Worm (Caenorhabditis elegans) whole organism, early embryonic: ENCODE measurements around the gene F26F4.12.

Experiments
- B0310.2 ChIP-seq: sonication (generic microtip); optimal IDR thresholded peaks from 2 replicates; lab custom pipeline; 2016; ENCODE audit warnings: mild to moderate bottlenecking, missing genetic modification characterization, missing compliant biosample characterization
- F13C5.2 ChIP-seq: sonication (generic microtip); optimal IDR thresholded peaks from 2 replicates; lab custom pipeline; 2017; ENCODE audit warnings: mild to moderate bottlenecking, missing genetic modification characterization, inconsistent platforms, missing compliant biosample characterization
- aly-1 ChIP-seq: sonication (generic microtip); optimal IDR thresholded peaks from 2 replicates; lab custom pipeline; 2016; ENCODE audit warnings: missing genetic modification characterization, missing compliant biosample characterization
- ama-1 ChIP-seq: fragments of 150-350 bp; optimal IDR thresholded peaks from 2 replicates; lab custom pipeline; 2014
- ceh-13 ChIP-seq: fragments of 200-800 bp; sonication (Bioruptor generic); optimal IDR thresholded peaks from 2 replicates; lab custom pipeline; 2018; ENCODE audit warnings: mild to moderate bottlenecking, missing genetic modification characterization, missing compliant biosample characterization
- ceh-36 ChIP-seq: sonication (generic microtip); optimal IDR thresholded peaks from 2 replicates; lab custom pipeline; 2016; ENCODE audit warnings: missing genetic modification characterization, inconsistent platforms, missing compliant biosample characterization
- ets-7 ChIP-seq: sonication (generic microtip); optimal IDR thresholded peaks from 2 replicates; lab custom pipeline; 2016; ENCODE audit warnings: missing genotype, missing genetic modification characterization, missing compliant biosample characterization
- flt-1 ChIP-seq: fragments of 200-800 bp; sonication (Bioruptor generic); IDR thresholded peaks from 2 replicates; pipeline ENCODE4 v1.3.6; 2022; ENCODE audit warnings: missing genetic modification characterization, missing compliant biosample characterization
- hmbx-1 ChIP-seq: sonication (generic microtip); optimal IDR thresholded peaks from 2 replicates; lab custom pipeline; 2016; ENCODE audit warnings: mild to moderate bottlenecking, missing genetic modification characterization, missing compliant biosample characterization
- hmg-4 ChIP-seq: fragments of 200-800 bp; sonication (Bioruptor generic); optimal IDR thresholded peaks from 2 replicates; lab custom pipeline; 2018; ENCODE audit warnings: mild to moderate bottlenecking, missing genetic modification characterization, missing compliant biosample characterization
- hnd-1 ChIP-seq: sonication (generic microtip); optimal IDR thresholded peaks from 2 replicates; lab custom pipeline; 2016; ENCODE audit warnings: missing genetic modification characterization, missing compliant biosample characterization
- pes-1 ChIP-seq: fragments of 200-800 bp; sonication (Bioruptor generic); IDR thresholded peaks from 2 replicates; pipeline ENCODE4 v1.3.6; 2022; ENCODE audit warnings: missing genetic modification reagents, missing genetic modification characterization, missing compliant biosample characterization
- scrt-1 ChIP-seq: fragments of 200-800 bp; sonication (Bioruptor generic); IDR thresholded peaks from 2 replicates; pipeline ENCODE4 v1.3.6; 2022; ENCODE audit warnings: missing genetic modification characterization, missing compliant biosample characterization
- sea-1 ChIP-seq: fragments of 200-800 bp; sonication (Bioruptor generic); conservative IDR thresholded peaks from 2 replicates; pipeline ENCODE4 v1.3.6; 2022; ENCODE audit warnings: missing genetic modification characterization, missing compliant biosample characterization
- tbx-11 ChIP-seq: fragments of 200-800 bp; sonication (Bioruptor generic); IDR thresholded peaks from 2 replicates; pipeline ENCODE4 v1.3.6; 2022; ENCODE audit warnings: missing genetic modification characterization, missing compliant biosample characterization
- tbx-37 ChIP-seq: fragments of 200-800 bp; sonication (Bioruptor generic); conservative IDR thresholded peaks from 2 replicates; pipeline ENCODE4 v1.3.6; 2022; ENCODE audit warnings: missing genetic modification reagents, missing genetic modification characterization, missing compliant biosample characterization
- tra-4 ChIP-seq: sonication (generic microtip); optimal IDR thresholded peaks from 2 replicates; lab custom pipeline; 2017; ENCODE audit warnings: missing genetic modification characterization, missing compliant biosample characterization

Gene F26F4.12

DNA sequence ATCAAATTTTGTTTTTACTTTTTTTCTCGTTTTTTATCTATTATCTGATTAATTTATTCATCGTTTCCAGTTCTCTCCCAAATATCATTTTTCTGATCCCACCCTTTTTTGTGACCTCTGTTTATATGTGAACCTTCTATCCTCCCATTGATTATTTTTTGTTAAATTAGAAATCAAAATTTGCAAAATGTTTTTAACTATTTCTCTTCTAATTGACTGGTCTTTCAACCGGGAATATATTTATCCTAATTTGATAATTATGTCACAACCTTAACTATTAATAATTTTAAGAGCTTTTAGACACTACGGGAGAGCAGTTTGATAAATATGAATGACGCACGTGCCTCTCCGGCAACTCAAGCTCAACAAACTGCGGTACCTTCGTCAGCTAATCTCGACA lies 34.4 kb upstream of the F26F4.12 start, which contains the start of gene ntl-9:
TSS of gene ntl-9 (plus strand) at position 301 of the 400 bp plus-strand sequence.
- TF ChIP-seq ama-1 (lab: Kevin White, UChicago) (no peak), ceh-13 (no peak), hmbx-1 (tag; lab: Kevin White, UChicago) (no peak), F13C5.2 (tag; lab: Kevin White, UChicago) (no peak), tbx-37 (no peak), hnd-1 (tag; lab: Kevin White, UChicago) (no peak), sea-1 (no peak), tbx-11 (GFP tag; lab: Robert Waterston, UW) (no peak), B0310.2 (tag; lab: Kevin White, UChicago) (no peak), ets-7 (tag; lab: Kevin White, UChicago) (no peak)

DNA sequence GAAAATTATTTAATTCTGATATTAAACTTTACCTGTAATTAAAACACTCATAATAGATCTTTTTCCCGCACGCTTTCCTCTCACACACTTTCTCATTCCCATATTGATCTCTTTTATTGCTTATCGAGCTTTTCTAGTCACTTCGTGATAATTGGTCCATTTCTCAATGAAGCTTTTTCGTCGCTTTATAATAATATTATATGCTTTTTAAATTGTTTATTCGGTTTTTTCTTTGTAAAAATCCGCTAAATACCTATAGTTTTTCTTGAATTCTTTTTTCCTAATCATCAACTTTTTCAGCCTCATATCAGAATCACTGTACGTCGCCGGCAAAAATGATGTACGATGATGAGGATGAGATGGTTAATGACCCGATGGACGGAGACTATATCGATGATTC lies 29.4 kb upstream of the F26F4.12 start, which contains the start of gene rpb-2:
TSS of gene rpb-2 (plus strand) at position 301 of the 400 bp plus-strand sequence.
- TF ChIP-seq flt-1 (GFP tag; lab: Robert Waterston, UW): no peak

DNA sequence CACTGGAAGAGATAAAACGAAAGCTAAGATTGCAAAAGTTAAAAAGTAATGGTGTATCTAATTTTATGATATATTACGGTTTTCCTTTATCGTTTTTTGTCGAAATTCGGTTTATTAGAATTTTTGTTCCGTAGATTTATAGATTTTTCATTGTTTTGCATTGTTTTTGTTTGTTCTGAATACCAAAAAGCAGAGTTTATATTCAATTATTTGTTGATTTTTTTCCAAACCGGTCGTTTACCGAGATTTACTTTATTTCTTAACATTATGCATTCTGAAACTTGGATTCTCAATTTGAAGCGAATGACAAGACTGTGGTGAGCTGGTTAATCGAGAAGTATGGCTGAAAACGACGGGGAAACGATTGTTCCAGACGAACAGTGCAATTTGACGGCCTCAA lies 27.2 kb upstream of the F26F4.12 start, which contains the start of gene fsn-1:
TSS of gene fsn-1 (plus strand) at position 301 of the 400 bp plus-strand sequence.
- no peak for TF ChIP-seq scrt-1 (GFP tag; lab: Robert Waterston, UW)

DNA sequence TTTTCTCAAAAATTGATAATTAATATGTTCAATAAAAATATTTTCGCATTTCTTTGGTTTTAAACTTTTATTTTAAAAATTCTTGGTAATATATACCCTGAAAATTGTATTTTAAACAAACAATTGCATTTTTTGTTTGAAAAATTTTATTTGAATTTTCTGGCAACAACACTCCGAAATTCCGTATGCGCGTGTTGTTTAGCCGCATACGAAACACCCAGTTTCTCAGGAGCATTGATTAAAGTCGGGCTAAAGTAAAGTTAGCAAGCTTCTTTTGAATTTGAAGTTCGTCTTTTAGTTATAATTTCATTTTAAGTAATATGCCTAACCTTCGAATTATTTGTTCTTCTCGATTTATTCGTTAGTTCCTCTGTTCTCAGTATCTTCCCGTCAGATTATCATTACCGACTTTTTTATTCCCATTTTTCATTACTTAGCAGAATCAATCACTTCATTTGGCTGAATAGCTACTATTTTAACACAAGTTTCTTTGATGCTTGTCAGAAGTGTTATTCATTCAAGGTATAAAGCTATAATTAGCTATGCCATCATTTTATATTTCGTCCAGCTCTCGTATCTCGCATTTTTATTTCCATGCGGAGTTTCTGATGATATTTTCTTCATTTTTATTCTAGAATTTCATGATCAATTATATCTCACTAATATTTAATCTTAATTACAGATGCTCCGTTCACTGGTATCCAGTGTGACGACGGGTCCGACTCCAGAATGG lies 25.2 kb upstream of the F26F4.12 start, which contains the start of gene mrps-18C:
TSS of gene mrps-18C (plus strand) at position 683 of the 733 bp plus-strand sequence.
- no peak for TF ChIP-seq aly-1 (tag; lab: Kevin White, UChicago)
- TF ChIP-seq tbx-37: no peak
- no peak for TF ChIP-seq hmg-4
- TF ChIP-seq ets-7 (tag; lab: Kevin White, UChicago): no peak
- TF ChIP-seq hmbx-1 (tag; lab: Kevin White, UChicago): no peak
- no peak for TF ChIP-seq pes-1 (GFP tag; lab: Robert Waterston, UW)
- TF ChIP-seq ceh-36 (tag; lab: Kevin White, UChicago): no peak
- TF ChIP-seq ama-1 (lab: Kevin White, UChicago): no peak
- TF ChIP-seq ceh-13: no peak
- no peak for TF ChIP-seq flt-1 (GFP tag; lab: Robert Waterston, UW)
- no peak for TF ChIP-seq F13C5.2 (tag; lab: Kevin White, UChicago)
- no peak for TF ChIP-seq scrt-1 (GFP tag; lab: Robert Waterston, UW)
- no peak for TF ChIP-seq hnd-1 (tag; lab: Kevin White, UChicago)
- no peak for TF ChIP-seq sea-1
- TF ChIP-seq B0310.2 (tag; lab: Kevin White, UChicago): no peak
- no peak for TF ChIP-seq tbx-11 (GFP tag; lab: Robert Waterston, UW)
- TF ChIP-seq tra-4: no peak

ce11 chrIII:4932203-4932699 lies 22.4 kb upstream of the F26F4.12 start, which contains the start of the genes C26E6.12 and eri-9:
Gene C26E6.12 (minus strand): TSS chrIII:4932253.
Gene eri-9 (plus strand): TSS chrIII:4932450.
- no peak for TF ChIP-seq hmg-4
- TF ChIP-seq ceh-13: no peak
- no peak for TF ChIP-seq B0310.2 (tag; lab: Kevin White, UChicago)
- TF ChIP-seq pes-1 (GFP tag; lab: Robert Waterston, UW): no peak
- no peak for TF ChIP-seq flt-1 (GFP tag; lab: Robert Waterston, UW)
- no peak for TF ChIP-seq hmbx-1 (tag; lab: Kevin White, UChicago)
- TF ChIP-seq scrt-1 (GFP tag; lab: Robert Waterston, UW): no peak
- TF ChIP-seq ama-1 (lab: Kevin White, UChicago): no peak
- TF ChIP-seq sea-1: no peak
- TF ChIP-seq tbx-11 (GFP tag; lab: Robert Waterston, UW): no peak
- TF ChIP-seq tbx-37: no peak
- TF ChIP-seq ets-7 (tag; lab: Kevin White, UChicago): no peak
- no peak for TF ChIP-seq hnd-1 (tag; lab: Kevin White, UChicago)
- no peak for TF ChIP-seq tra-4

DNA sequence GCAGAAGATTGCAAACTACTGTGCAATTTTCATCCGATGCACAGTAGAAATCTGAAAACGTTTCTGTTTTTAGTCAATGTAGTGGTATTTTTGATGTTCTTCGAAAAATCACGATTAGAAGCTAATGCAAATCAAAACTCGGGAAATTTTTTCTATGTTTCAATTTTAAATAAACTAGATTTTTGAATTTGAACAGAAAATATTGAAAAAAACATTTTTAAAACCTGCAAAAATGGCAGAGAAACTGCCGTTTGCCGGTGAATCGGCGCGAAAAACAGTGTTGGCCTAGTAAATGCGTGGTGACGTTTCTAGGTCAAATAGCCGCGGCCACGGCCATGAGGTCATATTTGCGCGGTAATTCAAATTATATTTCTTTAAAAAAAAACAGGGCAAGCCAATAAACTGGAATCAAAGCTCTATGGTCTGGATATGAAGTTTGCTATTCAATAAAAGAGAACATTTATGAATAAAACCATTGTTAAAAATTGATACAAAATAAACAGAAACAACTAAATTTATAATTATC lies 20.4 kb upstream of the F26F4.12 start, which contains the start of gene set-2:
TSS of gene set-2 (minus strand) at position 51 of the 526 bp plus-strand sequence.
- TF ChIP-seq ama-1 (lab: Kevin White, UChicago) (no peak), flt-1 (GFP tag; lab: Robert Waterston, UW) (0 out of 2 replicates have a peak, but pooled peaks have one; percentile 10), F13C5.2 (tag; lab: Kevin White, UChicago) (peak; percentile 32), pes-1 (GFP tag; lab: Robert Waterston, UW) (peak; percentile 63; the same call in 1 of the 2 replicates), tbx-37 (peak; percentile 86), hnd-1 (tag; lab: Kevin White, UChicago) (no peak), B0310.2 (tag; lab: Kevin White, UChicago) (no peak)

DNA sequence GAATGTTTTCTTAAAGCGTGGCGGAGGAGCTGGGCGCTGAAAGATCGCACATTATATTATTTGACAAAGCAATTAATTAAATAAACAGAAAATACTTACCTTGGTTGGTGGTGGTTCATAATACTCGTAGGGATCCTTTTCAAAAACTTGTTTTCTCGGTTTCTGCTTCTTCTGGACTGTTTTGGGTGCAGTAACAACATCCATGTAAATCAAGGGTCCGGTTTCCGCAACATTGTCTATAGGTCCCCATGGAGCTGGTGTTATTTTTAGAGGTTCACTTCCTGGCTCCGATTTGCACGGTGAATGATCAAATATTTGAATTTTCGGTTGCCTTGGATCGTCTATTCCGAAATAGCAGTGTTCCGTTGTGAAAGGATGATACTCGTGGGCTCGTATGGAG lies 14.3 kb upstream of the F26F4.12 start:
- TF ChIP-seq pes-1 (GFP tag; lab: Robert Waterston, UW): no peak
- no peak for TF ChIP-seq aly-1 (tag; lab: Kevin White, UChicago)
- no peak for TF ChIP-seq ceh-36 (tag; lab: Kevin White, UChicago)

DNA sequence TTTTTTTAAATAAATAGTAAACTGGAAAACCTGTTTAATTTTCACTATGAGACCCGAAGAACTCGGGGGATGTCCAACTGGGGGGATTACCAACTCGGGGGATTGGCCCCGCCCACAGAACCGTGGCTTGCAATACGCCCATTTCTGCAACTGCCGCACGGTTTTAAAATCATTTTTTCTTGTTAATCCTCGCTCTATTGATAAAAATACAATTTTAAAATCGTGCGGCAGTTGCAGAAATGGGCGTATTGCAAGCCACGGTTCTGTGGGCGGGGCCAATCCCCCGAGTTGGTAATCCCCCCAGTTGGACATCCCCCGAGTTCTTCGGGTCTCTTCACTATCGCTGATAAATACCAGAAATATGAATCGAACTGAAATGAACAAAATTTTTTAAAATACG lies 12.2 kb upstream of the F26F4.12 start, which contains the start of gene mmab-1:
TSS of gene mmab-1 (minus strand) at position 95 of the 400 bp plus-strand sequence.
- TF ChIP-seq pes-1 (GFP tag; lab: Robert Waterston, UW): peak; percentile 55; the same call in 1 of the 2 replicates
